Fruit fly (Drosophila melanogaster) whole organism, embryonic: Measurements from ENCODE around the gene CG31525.

ENCODE experiments used
- Abd-B ChIP-seq: fragments of 200-800 bp; sonication (Bioruptor generic); optimal IDR thresholded peaks from 2 replicates; lab custom pipeline; 2018; ENCODE audit warnings: missing biosample characterization, mild to moderate bottlenecking, missing genetic modification characterization, moderate library complexity
- Aef1 ChIP-seq: fragments of 200-800 bp; sonication (Bioruptor generic); IDR thresholded peaks from 3 replicates; pipeline ENCODE4 v1.3.6; 2022; ENCODE audit warnings: missing biosample characterization, missing genetic modification characterization
- Asciz ChIP-seq: fragments of 200-800 bp; sonication (Bioruptor generic); optimal IDR thresholded peaks from 2 replicates; lab custom pipeline; 2017; ENCODE audit warnings: missing biosample characterization, mild to moderate bottlenecking, missing genetic modification characterization, missing genetic modification reagents
- B-H1 ChIP-seq: fragments of 200-800 bp; sonication (Bioruptor generic); IDR thresholded peaks from 3 replicates; pipeline ENCODE4 v1.3.6; 2022; ENCODE audit warnings: missing biosample characterization, missing genetic modification characterization
- Bdp1 ChIP-seq: fragments of 200-800 bp; sonication (Bioruptor generic); optimal IDR thresholded peaks from 3 replicates; lab custom pipeline; 2016; ENCODE audit warnings: missing biosample characterization, missing genetic modification characterization
- CG10209 ChIP-seq: fragments of 200-800 bp; sonication (Bioruptor generic); optimal IDR thresholded peaks from 3 replicates; lab custom pipeline; 2017; ENCODE audit warnings: missing biosample characterization, mild to moderate bottlenecking, missing genetic modification characterization, missing genetic modification reagents
- CG11456 ChIP-seq: fragments of 200-800 bp; sonication (Bioruptor generic); IDR thresholded peaks from 3 replicates; pipeline ENCODE4 v1.3.6; 2022; ENCODE audit warnings: missing biosample characterization, missing genetic modification characterization
- CG13296 ChIP-seq: fragments of 200-800 bp; sonication (Bioruptor generic); optimal IDR thresholded peaks from 3 replicates; lab custom pipeline; 2018; ENCODE audit warnings: missing biosample characterization, mild to moderate bottlenecking, missing genetic modification characterization
- CG14667 ChIP-seq: fragments of 200-800 bp; sonication (Bioruptor generic); IDR thresholded peaks from 2 replicates; pipeline ENCODE4 v1.3.6; 2022; ENCODE audit warnings: missing biosample characterization, missing genetic modification characterization
- CG14860 ChIP-seq: fragments of 200-800 bp; sonication (Bioruptor generic); IDR thresholded peaks from 3 replicates; pipeline ENCODE4 v1.3.6; 2022; ENCODE audit warnings: missing biosample characterization, missing genetic modification characterization; ENCODE audit not compliant: partially characterized antibody
- CG16813 ChIP-seq: fragments of 200-800 bp; sonication (Bioruptor generic); IDR thresholded peaks from 3 replicates; pipeline ENCODE4 v1.3.6; 2022; ENCODE audit warnings: missing biosample characterization, missing genetic modification characterization; ENCODE audit not compliant: partially characterized antibody
- CG17361 ChIP-seq: fragments of 200-800 bp; sonication (Bioruptor generic); IDR thresholded peaks from 3 replicates; pipeline ENCODE4 v1.3.6; 2022; ENCODE audit warnings: missing biosample characterization, missing genetic modification characterization
- CG2116 ChIP-seq: fragments of 200-800 bp; sonication (Bioruptor generic); optimal IDR thresholded peaks from 3 replicates; lab custom pipeline; 2018; ENCODE audit warnings: missing biosample characterization, mild to moderate bottlenecking, missing genetic modification characterization
- CG2199 ChIP-seq: fragments of 200-800 bp; sonication (Bioruptor generic); IDR thresholded peaks from 3 replicates; pipeline ENCODE4 v1.3.6; 2022; ENCODE audit warnings: missing biosample characterization, missing genetic modification characterization
- CG31365 ChIP-seq: fragments of 200-800 bp; sonication (Bioruptor generic); optimal IDR thresholded peaks from 2 replicates; lab custom pipeline; 2018; ENCODE audit warnings: missing biosample characterization, mild to moderate bottlenecking, missing genetic modification characterization
- CG32767 ChIP-seq: fragments of 200-800 bp; sonication (Bioruptor generic); IDR thresholded peaks from 2 replicates; pipeline ENCODE4 v1.3.6; 2022; ENCODE audit warnings: missing biosample characterization, missing genetic modification characterization
- CG34376 ChIP-seq: fragments of 200-800 bp; sonication (Bioruptor generic); optimal IDR thresholded peaks from 2 replicates; lab custom pipeline; 2018; ENCODE audit warnings: missing biosample characterization, mild to moderate bottlenecking, missing genetic modification characterization
- CG7786 ChIP-seq: fragments of 200-800 bp; sonication (Bioruptor generic); optimal IDR thresholded peaks from 2 replicates; lab custom pipeline; 2016; ENCODE audit warnings: missing biosample characterization, missing genetic modification characterization
- CG7963 ChIP-seq: fragments of 200-800 bp; sonication (Bioruptor generic); IDR thresholded peaks from 3 replicates; pipeline ENCODE4 v1.3.6; 2022; ENCODE audit warnings: missing biosample characterization, missing genetic modification characterization; ENCODE audit not compliant: partially characterized antibody
- CG8359 ChIP-seq: fragments of 200-800 bp; sonication (Bioruptor generic); optimal IDR thresholded peaks from 2 replicates; lab custom pipeline; 2017; ENCODE audit warnings: missing biosample characterization, mild to moderate bottlenecking, missing genetic modification characterization, borderline replicate concordance
- CG9215 ChIP-seq: fragments of 200-800 bp; sonication (Bioruptor generic); IDR thresholded peaks from 2 replicates; pipeline ENCODE4 v1.3.6; 2022; ENCODE audit warnings: missing biosample characterization, missing genetic modification characterization
- Dek ChIP-seq: fragments of 200-800 bp; sonication (Bioruptor generic); optimal IDR thresholded peaks from 3 replicates; lab custom pipeline; 2019; ENCODE audit warnings: missing biosample characterization, mild to moderate bottlenecking, missing genetic modification characterization, moderate library complexity
- Dp ChIP-seq: fragments of 200-800 bp; sonication (Bioruptor generic); optimal IDR thresholded peaks from 2 replicates; lab custom pipeline; 2018; ENCODE audit warnings: missing biosample characterization, mild to moderate bottlenecking, missing genetic modification characterization, moderate library complexity
- Drgx ChIP-seq: fragments of 200-800 bp; sonication (Bioruptor generic); IDR thresholded peaks from 2 replicates; pipeline ENCODE4 v1.3.6; 2022; ENCODE audit warnings: missing biosample characterization, missing genetic modification characterization
- Hmx ChIP-seq: fragments of 200-800 bp; sonication (Bioruptor generic); optimal IDR thresholded peaks from 2 replicates; lab custom pipeline; 2016; ENCODE audit warnings: missing biosample characterization, missing genetic modification characterization
- Hr3 ChIP-seq: fragments of 200-800 bp; sonication (Bioruptor generic); optimal IDR thresholded peaks from 3 replicates; lab custom pipeline; 2016; ENCODE audit warnings: missing biosample characterization, missing genetic modification characterization
- Hr51 ChIP-seq, 2 experiments: fragments of 200-800 bp; sonication (Bioruptor generic); optimal IDR thresholded peaks; 2 replicates in 1 of 2; 3 replicates in 1 of 2; lab custom pipeline; 2016 to 2018; ENCODE audit warnings: missing biosample characterization in 2 of 2, missing genetic modification characterization in 2 of 2, mild to moderate bottlenecking in 1 of 2, moderate library complexity in 1 of 2
- Mes4 ChIP-seq: fragments of 200-800 bp; sonication (Bioruptor generic); optimal IDR thresholded peaks from 2 replicates; lab custom pipeline; 2016; ENCODE audit warnings: missing biosample characterization, missing genetic modification characterization
- NFAT ChIP-seq: fragments of 200-800 bp; sonication (Bioruptor generic); IDR thresholded peaks from 2 replicates; pipeline ENCODE4 v1.3.6; 2022; ENCODE audit warnings: missing biosample characterization, missing genetic modification characterization
- Nf-YB ChIP-seq: fragments of 200-800 bp; sonication (Bioruptor generic); optimal IDR thresholded peaks from 3 replicates; lab custom pipeline; 2019; ENCODE audit warnings: missing biosample characterization, mild to moderate bottlenecking, missing genetic modification characterization, moderate library complexity
- Oli ChIP-seq: fragments of 200-800 bp; sonication (Bioruptor generic); optimal IDR thresholded peaks from 2 replicates; lab custom pipeline; 2018; ENCODE audit warnings: missing biosample characterization, mild to moderate bottlenecking, missing genetic modification characterization, moderate library complexity
- aop ChIP-seq: fragments of 200-800 bp; sonication (Bioruptor generic); IDR thresholded peaks from 2 replicates; pipeline ENCODE4 v1.3.6; 2022; ENCODE audit warnings: missing biosample characterization, missing genetic modification characterization
- eve ChIP-seq, 2 experiments: fragments of >200 bp; optimal IDR thresholded peaks; 2 replicates each; lab custom pipeline; 2017; ENCODE audit warnings: missing biosample characterization in 2 of 2, missing genetic modification characterization in 2 of 2
- ftz-f1 ChIP-seq: fragments of 200-800 bp; sonication (Bioruptor generic); optimal IDR thresholded peaks from 2 replicates; lab custom pipeline; 2016; ENCODE audit warnings: missing biosample characterization, missing genetic modification characterization
- gsb-n ChIP-seq: fragments of 200-800 bp; sonication (Bioruptor generic); optimal IDR thresholded peaks from 3 replicates; lab custom pipeline; 2018; ENCODE audit warnings: missing biosample characterization, mild to moderate bottlenecking, missing genetic modification characterization
- gt ChIP-seq: fragments of 200-800 bp; sonication (Bioruptor generic); IDR thresholded peaks from 2 replicates; pipeline ENCODE4 v1.3.6; 2022; ENCODE audit warnings: missing biosample characterization, missing genetic modification characterization
- klu ChIP-seq: fragments of 200-800 bp; sonication (Bioruptor generic); IDR thresholded peaks from 2 replicates; pipeline ENCODE4 v1.3.6; 2022; ENCODE audit warnings: missing biosample characterization, missing genetic modification characterization
- org-1 ChIP-seq: fragments of 200-800 bp; sonication (Bioruptor generic); optimal IDR thresholded peaks from 2 replicates; lab custom pipeline; 2017; ENCODE audit warnings: missing biosample characterization, missing genetic modification characterization
- pb ChIP-seq: fragments of 200-800 bp; sonication (Bioruptor generic); optimal IDR thresholded peaks from 3 replicates; lab custom pipeline; 2016; ENCODE audit warnings: missing biosample characterization, missing genetic modification characterization
- pfk ChIP-seq: fragments of 200-800 bp; sonication (Bioruptor generic); optimal IDR thresholded peaks from 2 replicates; lab custom pipeline; 2018; ENCODE audit warnings: missing biosample characterization, mild to moderate bottlenecking, missing genetic modification characterization, moderate library complexity
- pho ChIP-seq: fragments of 200-800 bp; sonication (Bioruptor generic); optimal IDR thresholded peaks from 2 replicates; lab custom pipeline; 2016; ENCODE audit warnings: missing biosample characterization, missing genetic modification characterization
- pros ChIP-seq: fragments of 200-800 bp; sonication (Bioruptor generic); optimal IDR thresholded peaks from 3 replicates; lab custom pipeline; 2019; ENCODE audit warnings: missing biosample characterization, mild to moderate bottlenecking, missing genetic modification characterization, moderate library complexity
- shn ChIP-seq: fragments of 200-800 bp; sonication (Bioruptor generic); optimal IDR thresholded peaks from 3 replicates; lab custom pipeline; 2016; ENCODE audit warnings: missing biosample characterization, missing genetic modification characterization
- sob ChIP-seq: fragments of 200-800 bp; sonication (Bioruptor generic); IDR thresholded peaks from 2 replicates; pipeline ENCODE4 v1.3.6; 2022; ENCODE audit warnings: missing biosample characterization, missing genetic modification characterization
- ssp ChIP-seq: fragments of 200-800 bp; sonication (Bioruptor generic); IDR thresholded peaks from 2 replicates; pipeline ENCODE4 v1.3.6; 2022; ENCODE audit warnings: missing biosample characterization, missing genetic modification characterization
- tup ChIP-seq: fragments of 200-800 bp; sonication (Bioruptor generic); optimal IDR thresholded peaks from 2 replicates; lab custom pipeline; 2016; ENCODE audit warnings: missing biosample characterization, mild to moderate bottlenecking, missing genetic modification characterization, moderate library complexity
- wor ChIP-seq: fragments of 200-800 bp; sonication (Bioruptor generic); IDR thresholded peaks from 2 replicates; pipeline ENCODE4 v1.3.6; 2022; ENCODE audit warnings: missing biosample characterization, missing genetic modification characterization
- zen ChIP-seq: fragments of 200-800 bp; sonication (Bioruptor generic); optimal IDR thresholded peaks from 3 replicates; lab custom pipeline; 2018; ENCODE audit warnings: missing biosample characterization, mild to moderate bottlenecking, missing genetic modification characterization, moderate library complexity
- zfh2 ChIP-seq: fragments of 200-800 bp; sonication (Bioruptor generic); optimal IDR thresholded peaks from 2 replicates; lab custom pipeline; 2016; ENCODE audit warnings: missing biosample characterization, missing genetic modification characterization

Gene CG31525

dm6 chr3R:4433441-4434077, 6.7 kb downstream of the CG31525 start, which contains the start of the genes eIF3a and CG1074 (continued):
- TF ChIP-seq CG17361 (GFP tag; lab: Robert Waterston, UW) (peak; percentile 59; the same call in 2 of the 3 replicates), zfh2 (GFP tag; lab: Kevin White, UChicago) (peak; percentile 52), CG8359 (GFP tag; lab: Kevin White, UChicago) (no peak), NFAT (GFP tag; lab: Robert Waterston, UW) (peak; percentile 94), CG34376 (peak; percentile 89), Oli (tag; lab: Kevin White, UChicago) (no peak), wor (no peak), Hr51 (GFP tag; optimal IDR thresholded peaks at IDR 0.05; lab: Kevin White, UChicago) (peak in 1 of 2 experiments; percentile 72), Asciz (GFP tag; lab: Kevin White, UChicago) (no peak), CG11456 (GFP tag; lab: Robert Waterston, UW) (peak; percentile 86), klu (no peak), ftz-f1 (GFP tag; lab: Kevin White, UChicago) (peak; percentile 65), CG9215 (no peak), CG31365 (tag; lab: Kevin White, UChicago) (peak; percentile 60), CG7963 (GFP tag; lab: Robert Waterston, UW) (peak; percentile 98), Hmx (no peak), Dp (GFP tag; lab: Kevin White, UChicago) (peak; percentile 51), tup (GFP tag; lab: Kevin White, UChicago) (peak; percentile 10), pfk (GFP tag; lab: Kevin White, UChicago) (peak; percentile 72), CG10209 (peak; percentile 29), Dek (tag; lab: Kevin White, UChicago) (no peak), ssp (GFP tag; lab: Robert Waterston, UW) (peak; percentile 50), pho (peak; percentile 79), Mes4 (peak; percentile 60), Drgx (GFP tag; lab: Robert Waterston, UW) (peak; percentile 22; the same call in 1 of the 2 replicates), sob (GFP tag; lab: Robert Waterston, UW) (peak; percentile 86), CG16813 (GFP tag; lab: Robert Waterston, UW) (peak; percentile 97), pb (peak; percentile 56), CG2116 (GFP tag; lab: Kevin White, UChicago) (peak; percentile 100), CG2199 (peak; percentile 69; the same call in 1 of the 3 replicates), gsb-n (tag; lab: Kevin White, UChicago) (no peak), B-H1 (peak; percentile 17; the same call in 1 of the 3 replicates), eve (GFP tag; optimal IDR thresholded peaks at IDR 0.05; lab: Kevin White, UChicago) (no peak), Bdp1 (GFP tag; lab: Kevin White, UChicago) (peak; percentile 50), org-1 (GFP tag; lab: Kevin White, UChicago) (no peak), aop (GFP tag; lab: Robert Waterston, UW) (no peak), Nf-YB (GFP tag; lab: Kevin White, UChicago) (peak; percentile 32), CG7786 (GFP tag; lab: Kevin White, UChicago) (peak; percentile 36), gt (GFP tag; lab: Robert Waterston, UW) (peak; percentile 7; the same call in 1 of the 2 replicates), CG14860 (peak; percentile 97), CG13296 (GFP tag; lab: Kevin White, UChicago) (peak; percentile 82), Abd-B (GFP tag; lab: Kevin White, UChicago) (no peak), CG14667 (0 out of 2 replicates have a peak, but pooled peaks have one; percentile 23), zen (tag; lab: Kevin White, UChicago) (peak; percentile 84), pros (GFP tag; lab: Kevin White, UChicago) (peak; percentile 16), shn (GFP tag; lab: Kevin White, UChicago) (peak; percentile 51), Aef1 (GFP tag; lab: Robert Waterston, UW) (no peak), CG32767 (GFP tag; lab: Robert Waterston, UW) (peak; percentile 62; the same call in 1 of the 2 replicates), Hr3 (GFP tag; lab: Kevin White, UChicago) (peak; percentile 26)
